Worm (Caenorhabditis elegans): ENCODE measurements around the gene F22E5.9.

ce11 chrII:2684783-2685182 lies 46.6 kb downstream of the F22E5.9 start:
- TF ChIP-seq ceh-82 (tag; optimal IDR thresholded peaks at IDR 0.05) (no peak), nhr-237 (tag; optimal IDR thresholded peaks at IDR 0.05) (no peak), rnt-1 (tag; optimal IDR thresholded peaks at IDR 0.05) (no peak), nhr-90 (tag; optimal IDR thresholded peaks at IDR 0.05; ENCODE audit: poor library complexity) (no peak), dpl-1 (GFP tag; optimal IDR thresholded peaks at IDR 0.05) (no peak), lin-35 (GFP tag; optimal IDR thresholded peaks at IDR 0.05) (no peak)

Data from whole organism, L1 larva.